Worm (Caenorhabditis elegans) whole organism, L4/young adult: Measurements from ENCODE around the gene F19H6.6.

ENCODE experiments used
- dao-5 ChIP-seq: sonication (generic microtip); optimal IDR thresholded peaks from 2 replicates; lab custom pipeline; 2016; ENCODE audit warnings: missing genotype, missing genetic modification characterization, moderate library complexity, missing compliant biosample characterization
- him-1 ChIP-seq: sonication (generic microtip); optimal IDR thresholded peaks from 2 replicates; lab custom pipeline; 2016; ENCODE audit warnings: missing genotype, missing genetic modification reagents, missing genetic modification characterization, missing compliant biosample characterization

DNA sequence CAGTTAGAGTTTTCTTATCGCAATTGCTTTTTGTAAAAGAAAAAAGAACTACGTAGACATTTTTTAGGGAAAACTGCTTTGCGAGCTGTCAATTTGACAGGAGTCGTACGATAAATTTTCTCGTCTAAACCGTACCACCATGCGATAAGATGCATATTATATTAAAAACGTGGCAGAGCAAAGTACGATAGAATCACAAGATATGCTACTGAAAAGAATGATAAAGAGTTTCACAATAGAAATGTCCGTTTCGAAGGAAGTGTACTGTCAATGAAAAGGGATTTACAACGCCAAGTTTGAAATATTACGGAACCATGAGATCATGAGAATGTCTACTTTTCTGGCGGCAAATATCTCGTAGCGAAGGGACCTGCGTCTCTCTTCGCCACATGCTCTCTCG, 4.2 kb downstream of the F19H6.6 start, which contains the start of gene F19H6.5:
- TF ChIP-seq him-1 (no peak), dao-5 (no peak)
